Worm (Caenorhabditis elegans): Measurements from ENCODE around the gene Y105C5A.13.

- TF ChIP-seq ama-1 (optimal IDR thresholded peaks at IDR 0.05) (no peak), hmg-4 (GFP tag; optimal IDR thresholded peaks at IDR 0.05) (no peak), B0310.2 (tag; optimal IDR thresholded peaks at IDR 0.05) (no peak)
Measured at ce11 chrIV:15688524-15689479, 47.8 kb downstream of the Y105C5A.13 start, which contains the start of gene Y105C5A.15.

All from whole organism, early embryonic.